Worm (Caenorhabditis elegans): Measurements from ENCODE around the gene C07E3.4.
A peak's percentile ranks its signal among the peaks of the same experiment; 100 is the strongest.

C07E3.4 gene

ce11 chrII:10389776-10390175 lies 29.2 kb downstream of the C07E3.4 start:
- TF ChIP-seq lin-13 (GFP tag; optimal IDR thresholded peaks at IDR 0.05) (no peak), jun-1 (tag; optimal IDR thresholded peaks at IDR 0.05) (peak; percentile 51), efl-3 (GFP tag; optimal IDR thresholded peaks at IDR 0.05) (no peak), ama-1 (optimal IDR thresholded peaks at IDR 0.05) (peak; percentile 54), elt-2 (tag; optimal IDR thresholded peaks at IDR 0.05) (peak; percentile 86), nhr-71 (tag; optimal IDR thresholded peaks at IDR 0.05) (peak; percentile 55), lin-14 (GFP tag; optimal IDR thresholded peaks at IDR 0.05) (peak; percentile 68), isw-1 (GFP tag; IDR thresholded peaks at IDR 0.05) (no peak), lin-35 (GFP tag; optimal IDR thresholded peaks at IDR 0.05) (peak in 1 of 2 experiments; percentile 61), nhr-20 (tag; optimal IDR thresholded peaks at IDR 0.05) (peak; percentile 63), unc-130 (tag; optimal IDR thresholded peaks at IDR 0.05) (peak; percentile 4), ztf-4 (tag; optimal IDR thresholded peaks at IDR 0.05) (peak; percentile 12), nhr-237 (tag; optimal IDR thresholded peaks at IDR 0.05) (no peak), nhr-90 (tag; optimal IDR thresholded peaks at IDR 0.05; ENCODE audit: poor library complexity) (peak; percentile 12), hpl-2 (GFP tag; optimal IDR thresholded peaks at IDR 0.05) (no peak), dpl-1 (GFP tag; optimal IDR thresholded peaks at IDR 0.05) (no peak), nhr-19 (GFP tag; conservative IDR thresholded peaks at IDR 0.05) (peak; percentile 86), unc-98 (GFP tag; IDR thresholded peaks at IDR 0.05) (no peak), efl-1 (optimal IDR thresholded peaks at IDR 0.05) (no peak), efl-1 (GFP tag; optimal IDR thresholded peaks at IDR 0.05 in 1 of 2) (peak in 1 of 2 experiments; percentile 93), egl-13 (tag; optimal IDR thresholded peaks at IDR 0.05) (no peak), snpc-4 (tag; optimal IDR thresholded peaks at IDR 0.05) (no peak), skn-1 (tag; optimal IDR thresholded peaks at IDR 0.05) (no peak), sup-37 (GFP tag; optimal IDR thresholded peaks at IDR 0.05) (no peak), F16B12.6 (tag; optimal IDR thresholded peaks at IDR 0.05) (no peak), ces-1 (GFP tag; optimal IDR thresholded peaks at IDR 0.05) (no peak), sptf-1 (tag; optimal IDR thresholded peaks at IDR 0.05) (no peak), hlh-17 (GFP tag; optimal IDR thresholded peaks at IDR 0.05; ENCODE audit: borderline replicate concordance) (no peak), nhr-12 (tag; optimal IDR thresholded peaks at IDR 0.05) (no peak), nhr-77 (tag; optimal IDR thresholded peaks at IDR 0.05) (peak; percentile 0), ceh-88 (GFP tag; IDR thresholded peaks at IDR 0.05) (no peak), nhr-47 (tag; optimal IDR thresholded peaks at IDR 0.05) (no peak), pqm-1 (tag; optimal IDR thresholded peaks at IDR 0.05) (no peak), xbp-1 (tag; optimal IDR thresholded peaks at IDR 0.05) (no peak), nhr-28 (tag; optimal IDR thresholded peaks at IDR 0.05) (no peak), nhr-85 (tag) (peak; percentile 11), swsn-7 (tag; optimal IDR thresholded peaks at IDR 0.05) (peak; percentile 17), mep-1 (tag; optimal IDR thresholded peaks at IDR 0.05) (peak; percentile 48), fos-1 (tag; optimal IDR thresholded peaks at IDR 0.05) (no peak), ztf-11 (tag; optimal IDR thresholded peaks at IDR 0.05) (no peak), C16A3.4 (tag; optimal IDR thresholded peaks at IDR 0.05) (peak; percentile 9), mdl-1 (tag; optimal IDR thresholded peaks at IDR 0.05) (peak in 1 of 2 experiments; percentile 67), blmp-1 (tag; optimal IDR thresholded peaks at IDR 0.05) (peak; percentile 32), lsy-2 (tag; optimal IDR thresholded peaks at IDR 0.05) (peak in 1 of 2 experiments; percentile 25), ets-5 (GFP tag; IDR thresholded peaks at IDR 0.05) (no peak), mef-2 (tag; optimal IDR thresholded peaks at IDR 0.05) (no peak), dsc-1 (tag; optimal IDR thresholded peaks at IDR 0.05) (no peak), lin-15B (tag; optimal IDR thresholded peaks at IDR 0.05) (no peak), snu-23 (GFP tag; optimal IDR thresholded peaks at IDR 0.05) (peak; percentile 40), tbx-2 (tag; optimal IDR thresholded peaks at IDR 0.05) (peak; percentile 22), rnt-1 (tag; optimal IDR thresholded peaks at IDR 0.05) (peak; percentile 38)

All from whole organism, L1 larva.